Worm (Caenorhabditis elegans) whole organism, mixed stage, embryonic: Measurements from ENCODE around the gene C30H6.9.

Experiments used
- ces-1 ChIP-seq: fragments of 150-350 bp; optimal IDR thresholded peaks from 2 replicates; lab custom pipeline; 2014; ENCODE audit warnings: missing biosample characterization, missing genetic modification reagents, missing genetic modification characterization
- cnd-1 ChIP-seq: fragments of 200-800 bp; sonication (Bioruptor generic); optimal IDR thresholded peaks from 2 replicates; lab custom pipeline; 2018; ENCODE audit warnings: mild to moderate bottlenecking, missing genetic modification characterization, missing compliant biosample characterization
- elt-1 ChIP-seq: sonication (generic microtip); optimal IDR thresholded peaks from 2 replicates; lab custom pipeline; 2017; ENCODE audit warnings: missing genetic modification characterization, mild to moderate bottlenecking, missing compliant biosample characterization, antibody characterized with exemption, moderate library complexity, borderline replicate concordance; ENCODE audit not compliant: insufficient read depth
- elt-3 ChIP-seq: fragments of 150-350 bp; optimal IDR thresholded peaks from 2 replicates; lab custom pipeline; 2014; ENCODE audit warnings: missing biosample characterization, missing genetic modification characterization
- mab-5 ChIP-seq: fragments of 150-350 bp; optimal IDR thresholded peaks from 2 replicates; lab custom pipeline; 2014; ENCODE audit warnings: missing biosample characterization, missing genetic modification characterization
- mep-1 ChIP-seq: fragments of 150-350 bp; optimal IDR thresholded peaks from 2 replicates; lab custom pipeline; 2017; ENCODE audit warnings: missing biosample characterization, missing genetic modification reagents, missing genetic modification characterization, inconsistent platforms
- nhr-28 ChIP-seq: fragments of 150-350 bp; optimal IDR thresholded peaks from 2 replicates; lab custom pipeline; 2014; ENCODE audit warnings: missing biosample characterization, missing genetic modification characterization
- pha-4 ChIP-seq: fragments of 150-350 bp; optimal IDR thresholded peaks from 2 replicates; lab custom pipeline; 2018; ENCODE audit warnings: missing biosample characterization, missing genetic modification reagents, missing genetic modification characterization
- snpc-4 ChIP-seq: fragments of 150-350 bp; optimal IDR thresholded peaks from 2 replicates; lab custom pipeline; 2014; ENCODE audit warnings: missing biosample characterization, missing genetic modification characterization
- sptf-1 ChIP-seq: sonication (generic microtip); optimal IDR thresholded peaks from 2 replicates; lab custom pipeline; 2017; ENCODE audit warnings: mild to moderate bottlenecking, missing genetic modification characterization, moderate library complexity, missing compliant biosample characterization
- unc-120 ChIP-seq: sonication (generic microtip); optimal IDR thresholded peaks from 2 replicates; lab custom pipeline; 2017; ENCODE audit warnings: missing genetic modification characterization, missing compliant biosample characterization; ENCODE audit not compliant: poor library complexity, severe bottlenecking
- unc-39 ChIP-seq: fragments of 150-350 bp; optimal IDR thresholded peaks from 2 replicates; lab custom pipeline; 2014; ENCODE audit warnings: missing biosample characterization, missing genetic modification characterization
- unc-62 ChIP-seq: fragments of 150-350 bp; optimal IDR thresholded peaks from 2 replicates; lab custom pipeline; 2014; ENCODE audit warnings: missing biosample characterization, missing genetic modification reagents, missing genetic modification characterization
- ztf-11 ChIP-seq: fragments of 150-350 bp; optimal IDR thresholded peaks from 2 replicates; lab custom pipeline; 2014; ENCODE audit warnings: missing biosample characterization, missing genetic modification characterization

ce11 chrIV:17387442-17387967 is 7.5 kb upstream of the C30H6.9 start, which contains the start of gene T02D1.8:
- TF ChIP-seq nhr-28 (tag; lab: Kevin White, UChicago) (no peak), unc-39 (tag; lab: Kevin White, UChicago) (no peak), elt-1 (tag; lab: Kevin White, UChicago) (no peak), mep-1 (tag; lab: Kevin White, UChicago) (no peak), snpc-4 (tag; lab: Kevin White, UChicago) (no peak), mab-5 (no peak), sptf-1 (no peak), pha-4 (no peak), unc-120 (no peak), unc-62 (GFP tag; lab: Kevin White, UChicago) (no peak), ces-1 (GFP tag; lab: Kevin White, UChicago) (no peak), elt-3 (tag; lab: Kevin White, UChicago) (no peak), ztf-11 (tag; lab: Kevin White, UChicago) (no peak), cnd-1 (no peak)
